Fruit fly (Drosophila melanogaster) whole organism, larva: Measurements from ENCODE around the gene Art8.
A peak's percentile ranks its signal among the peaks of the same experiment; 100 is the strongest.

ENCODE experiments used
- noc ChIP-seq: fragments of 200-800 bp; sonication (Bioruptor generic); optimal IDR thresholded peaks from 3 replicates; lab custom pipeline; 2019; ENCODE audit warnings: missing biosample characterization, mild to moderate bottlenecking, missing genetic modification characterization, moderate library complexity

Art8 gene

dm6 chr2L:10967257-10968008 is 43.5 kb downstream of the Art8 start:
- TF ChIP-seq noc (tag; lab: Kevin White, UChicago) = peak; percentile 74

- no peak for TF ChIP-seq noc (tag; lab: Kevin White, UChicago)
Observed at dm6 chr2L:10965962-10966361, 44.9 kb downstream of the Art8 start.

dm6 chr2L:10964493-10964892 is 46.4 kb downstream of the Art8 start:
- no peak for TF ChIP-seq noc (tag; lab: Kevin White, UChicago)

dm6 chr2L:10963979-10964378 is 46.9 kb downstream of the Art8 start, which contains the start of gene dpr2:
dpr2 (minus strand) TSS chr2L:10964153.
- TF ChIP-seq noc (tag; lab: Kevin White, UChicago) = no peak
